Worm (Caenorhabditis elegans): ENCODE data around the gene maph-1.3.
"Not testable (repeated sequence)": the region's sequence is repeated elsewhere in the genome, so short reads cannot be mapped to it uniquely, and the experiment has no call there.

Gene maph-1.3

DNA sequence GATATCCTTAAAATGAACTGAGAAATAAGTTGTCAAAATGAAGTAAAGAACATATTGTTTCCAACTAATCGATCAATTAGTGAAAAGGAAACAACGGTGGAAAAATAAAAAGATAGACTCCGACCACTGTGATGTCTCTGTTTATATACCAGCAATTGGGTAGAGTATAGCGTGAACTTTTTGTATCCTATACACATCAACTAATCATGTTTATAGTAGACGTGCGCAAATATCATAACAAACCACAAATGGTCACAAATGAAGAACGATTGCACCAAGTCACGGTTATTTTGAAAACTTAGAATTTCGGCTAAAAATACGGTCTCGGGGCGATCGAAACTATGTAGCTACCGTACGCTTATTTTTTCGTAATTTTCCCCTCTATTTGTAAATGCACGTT, 5.1 kb upstream of the maph-1.3 start, which contains the start of gene cyp-25A3:
Gene cyp-25A3, minus strand, starts transcription at position 101 of the 400 bp plus-strand sequence.
- TF ChIP-seq lin-13 (tag; optimal IDR thresholded peaks at IDR 0.05) (no peak), elt-3 (tag; optimal IDR thresholded peaks at IDR 0.05) (no peak), ceh-83 (GFP tag; optimal IDR thresholded peaks at IDR 0.05) (no peak), flh-1 (GFP tag; optimal IDR thresholded peaks at IDR 0.05) (no peak), unc-62 (GFP tag; optimal IDR thresholded peaks at IDR 0.05) (no peak), bed-3 (GFP tag; optimal IDR thresholded peaks at IDR 0.05) (no peak), snpc-4 (tag; optimal IDR thresholded peaks at IDR 0.05) (no peak), mls-2 (tag; optimal IDR thresholded peaks at IDR 0.05) (no peak), nhr-12 (tag; optimal IDR thresholded peaks at IDR 0.05) (no peak), M03D4.4 (tag; optimal IDR thresholded peaks at IDR 0.05) (no peak), sem-2 (GFP tag; optimal IDR thresholded peaks at IDR 0.05) (no peak), elt-1 (tag; optimal IDR thresholded peaks at IDR 0.05; ENCODE audit: borderline replicate concordance, insufficient read depth) (no peak), zip-8 (tag; optimal IDR thresholded peaks at IDR 0.05) (no peak), nhr-237 (tag; optimal IDR thresholded peaks at IDR 0.05) (no peak), ceh-43 (GFP tag; optimal IDR thresholded peaks at IDR 0.05) (no peak), nhr-76 (tag; optimal IDR thresholded peaks at IDR 0.05) (no peak), pha-4 (tag; optimal IDR thresholded peaks at IDR 0.05) (no peak), hlh-1 (tag; optimal IDR thresholded peaks at IDR 0.05) (no peak), cnd-1 (tag; optimal IDR thresholded peaks at IDR 0.05) (no peak)

DNA sequence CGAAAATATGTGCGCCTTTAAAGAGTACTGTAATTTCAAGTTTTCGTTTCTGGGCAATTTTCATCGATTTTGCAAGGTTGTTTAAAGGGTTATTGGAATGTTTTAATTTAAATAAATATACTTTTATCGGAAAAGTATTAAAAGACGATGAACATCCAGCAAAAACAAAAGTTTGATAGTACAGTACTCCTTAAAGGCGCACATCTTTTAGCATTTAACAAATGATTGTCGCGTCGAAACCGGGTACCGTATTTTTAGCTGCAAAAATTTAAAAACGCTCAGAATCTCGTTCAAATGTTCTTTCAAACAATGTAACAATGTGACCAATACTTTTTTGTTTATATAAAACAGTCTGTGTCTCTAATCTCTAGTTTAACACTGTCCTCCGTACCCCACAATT, 4.4 kb upstream of the maph-1.3 start, which contains the start of gene C36A4.11:
Gene C36A4.11, plus strand, starts transcription at position 301 of the 400 bp plus-strand sequence.
- not testable (repeated sequence) for TF ChIP-seq lsy-2 (tag; optimal IDR thresholded peaks at IDR 0.05); sem-2 (GFP tag; optimal IDR thresholded peaks at IDR 0.05); blmp-1 (tag; optimal IDR thresholded peaks at IDR 0.05)

DNA sequence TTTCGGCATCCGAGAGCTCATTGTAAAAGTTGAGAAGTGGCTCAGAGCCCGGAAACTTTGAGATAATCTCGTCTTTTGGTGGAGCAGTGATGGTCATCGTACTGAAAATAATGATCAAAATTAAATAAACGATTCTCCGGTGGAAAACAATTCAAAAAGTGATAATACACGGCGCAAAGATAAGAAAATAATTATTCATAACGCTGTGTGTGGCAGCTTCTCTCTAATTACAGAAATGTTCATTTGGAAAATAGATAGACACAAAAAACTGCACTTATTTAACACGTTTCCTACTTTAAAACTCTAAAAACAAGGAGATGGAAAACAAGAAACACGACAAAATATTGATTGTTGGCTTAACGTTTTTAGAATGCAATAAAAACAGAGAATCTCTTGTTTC, 1.2 kb upstream of the maph-1.3 start, which contains the start of gene C36A4.4:
Gene C36A4.4, minus strand, starts transcription at position 101 of the 400 bp plus-strand sequence.
- TF ChIP-seq nhr-2 (tag; optimal IDR thresholded peaks at IDR 0.05); hlh-1 (tag; optimal IDR thresholded peaks at IDR 0.05); ceh-43 (GFP tag; optimal IDR thresholded peaks at IDR 0.05): not testable (repeated sequence)

DNA sequence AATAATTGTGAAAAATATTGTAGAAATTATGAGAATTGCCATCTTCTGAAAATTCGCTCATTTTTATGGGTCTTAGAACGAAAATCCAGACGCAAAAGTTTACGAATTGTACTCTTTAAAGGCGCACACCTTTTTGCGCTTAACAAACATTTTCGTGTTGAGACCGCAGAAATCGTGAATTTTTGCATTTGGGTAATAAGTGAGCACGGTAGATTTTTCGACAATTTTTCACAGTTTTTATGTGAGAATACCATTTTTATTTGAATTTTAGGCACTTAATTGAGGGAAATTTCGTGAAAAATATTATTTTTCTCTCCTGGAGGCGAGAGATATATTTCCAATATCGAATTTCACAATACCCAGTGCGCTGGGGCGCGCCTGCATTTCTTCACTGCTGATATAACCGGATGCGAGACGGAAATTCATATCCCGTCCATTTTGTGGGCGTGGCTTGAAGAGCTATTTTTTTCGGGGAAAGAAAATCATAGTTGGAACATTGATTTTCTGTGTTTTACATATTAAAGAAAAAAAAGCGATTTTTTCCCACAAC, 7.4 kb downstream of the maph-1.3 start, which contains the start of gene cyp-25A4:
Gene cyp-25A4, minus strand, starts transcription at position 51 of the 550 bp plus-strand sequence.
- not testable (repeated sequence) for TF ChIP-seq elt-1 (tag; optimal IDR thresholded peaks at IDR 0.05; ENCODE audit: borderline replicate concordance, insufficient read depth); tbx-8 (GFP tag; optimal IDR thresholded peaks at IDR 0.05); mls-2 (tag; optimal IDR thresholded peaks at IDR 0.05)

DNA sequence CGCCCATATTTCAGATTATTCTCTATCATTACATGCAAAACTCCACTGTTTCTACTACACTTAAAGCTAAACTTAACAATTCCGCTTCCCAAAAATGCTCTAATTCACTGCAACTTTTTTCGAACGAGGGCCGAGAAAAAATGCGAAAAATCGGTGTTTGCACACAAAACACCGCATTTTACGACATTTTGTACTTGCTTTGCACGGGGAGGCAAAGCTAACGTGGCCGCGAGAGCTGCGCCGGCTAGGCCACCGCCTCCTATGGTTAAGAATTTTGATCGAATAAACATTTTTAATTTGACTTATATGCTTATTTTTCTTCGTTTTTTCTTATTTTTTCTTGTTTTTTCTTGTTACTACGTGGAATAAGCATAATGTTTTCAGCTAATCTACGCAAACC, 10.2 kb downstream of the maph-1.3 start:
- TF ChIP-seq lsy-2 (tag; optimal IDR thresholded peaks at IDR 0.05) = peak; percentile 52

DNA sequence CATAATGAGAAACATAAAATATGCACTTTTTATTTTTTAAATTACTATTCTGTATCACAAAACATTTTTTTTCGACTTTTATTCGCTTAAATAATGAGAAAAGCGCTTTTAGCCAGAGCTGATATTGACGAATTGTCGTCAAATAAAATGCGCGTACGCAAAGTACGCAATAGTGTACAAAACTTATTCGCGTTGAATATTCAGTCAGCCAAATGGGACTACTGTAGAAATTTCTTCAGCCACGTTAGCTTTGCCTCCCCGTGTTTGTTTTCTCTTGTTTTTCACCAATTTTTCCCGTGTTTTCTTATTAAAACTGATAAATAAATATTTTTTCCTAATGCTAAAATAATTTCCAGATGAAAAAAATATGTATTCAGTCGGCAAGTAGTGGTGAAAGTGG, 12.3 kb downstream of the maph-1.3 start:
- peak; percentile 88 for TF ChIP-seq lsy-2 (tag; optimal IDR thresholded peaks at IDR 0.05)

DNA sequence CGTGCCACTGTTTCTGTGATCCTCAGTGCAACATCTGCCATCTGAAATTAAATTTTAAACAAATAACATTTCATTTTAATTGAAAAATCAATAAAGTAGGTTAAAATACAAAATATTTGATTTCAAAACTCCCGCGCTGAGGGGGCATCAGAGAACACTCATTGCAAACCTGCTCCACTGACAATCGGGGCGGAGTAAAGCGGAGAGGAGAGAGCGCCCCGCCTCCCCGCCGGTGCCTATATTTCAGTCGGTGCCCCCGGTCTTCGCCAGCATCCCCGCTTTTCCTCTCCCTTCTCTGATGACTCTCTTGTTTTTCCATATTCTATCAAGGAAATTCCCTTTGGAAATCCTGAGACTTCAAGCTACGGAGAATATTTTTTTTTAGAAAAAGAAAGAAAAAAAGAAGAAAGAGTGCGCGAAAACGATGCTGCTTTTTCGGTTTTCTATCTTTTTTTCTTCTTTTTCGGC, 18.3 kb downstream of the maph-1.3 start, which contains the start of gene brc-1:
Gene brc-1, minus strand, starts transcription at position 51 of the 468 bp plus-strand sequence.
- TF ChIP-seq drap-1 (GFP tag; optimal IDR thresholded peaks at IDR 0.05) (peak; percentile 68), snpc-4 (tag; optimal IDR thresholded peaks at IDR 0.05) (no peak), mab-5 (tag; optimal IDR thresholded peaks at IDR 0.05) (no peak), ham-2 (GFP tag; optimal IDR thresholded peaks at IDR 0.05) (peak; percentile 59), lin-13 (tag; optimal IDR thresholded peaks at IDR 0.05) (peak; percentile 50), tbx-8 (GFP tag; optimal IDR thresholded peaks at IDR 0.05) (no peak), ceh-43 (GFP tag; optimal IDR thresholded peaks at IDR 0.05) (no peak), sptf-1 (tag; optimal IDR thresholded peaks at IDR 0.05) (peak; percentile 71), unc-62 (GFP tag; optimal IDR thresholded peaks at IDR 0.05) (peak; percentile 6), nhr-237 (tag; optimal IDR thresholded peaks at IDR 0.05) (peak; percentile 92), unc-39 (tag; optimal IDR thresholded peaks at IDR 0.05) (no peak), nhr-28 (tag; optimal IDR thresholded peaks at IDR 0.05) (no peak), M03D4.4 (tag; optimal IDR thresholded peaks at IDR 0.05) (peak; percentile 12), ceh-83 (GFP tag; optimal IDR thresholded peaks at IDR 0.05) (peak; percentile 12), flh-1 (GFP tag; optimal IDR thresholded peaks at IDR 0.05) (no peak), unc-120 (tag; optimal IDR thresholded peaks at IDR 0.05; ENCODE audit: poor library complexity, severe bottlenecking) (peak; percentile 17), hlh-1 (tag; optimal IDR thresholded peaks at IDR 0.05) (no peak), cnd-1 (tag; optimal IDR thresholded peaks at IDR 0.05) (peak; percentile 31), pha-4 (tag; optimal IDR thresholded peaks at IDR 0.05) (peak; percentile 67), nhr-76 (tag; optimal IDR thresholded peaks at IDR 0.05) (no peak), blmp-1 (tag; optimal IDR thresholded peaks at IDR 0.05) (no peak), lin-32 (GFP tag; optimal IDR thresholded peaks at IDR 0.05) (peak; percentile 15), bed-3 (GFP tag; optimal IDR thresholded peaks at IDR 0.05) (no peak), sem-2 (GFP tag; optimal IDR thresholded peaks at IDR 0.05) (no peak), mep-1 (tag; optimal IDR thresholded peaks at IDR 0.05) (peak; percentile 83), ceh-39 (tag; optimal IDR thresholded peaks at IDR 0.05) (no peak), mls-2 (tag; optimal IDR thresholded peaks at IDR 0.05) (peak; percentile 48), ztf-11 (tag; optimal IDR thresholded peaks at IDR 0.05) (no peak)

Measured in whole organism, mixed stage, embryonic.